Worm (Caenorhabditis elegans) whole organism, L2 larva: Measurements from ENCODE around the gene sdz-5.

ENCODE experiments used
- F13H6.1 ChIP-seq: sonication (generic microtip); optimal IDR thresholded peaks from 2 replicates; lab custom pipeline; 2016; ENCODE audit warnings: missing genetic modification characterization, missing compliant biosample characterization
- R02D3.7 ChIP-seq: fragments of 150-350 bp; optimal IDR thresholded peaks from 2 replicates; lab custom pipeline; 2014; ENCODE audit warnings: missing biosample characterization, missing genetic modification characterization
- Y55F3AM.14 ChIP-seq: fragments of 200-800 bp; sonication (Bioruptor generic); optimal IDR thresholded peaks from 2 replicates; lab custom pipeline; 2018; ENCODE audit warnings: mild to moderate bottlenecking, missing genetic modification characterization, missing compliant biosample characterization
- ZK546.5 ChIP-seq: sonication (generic microtip); optimal IDR thresholded peaks from 2 replicates; lab custom pipeline; 2017; ENCODE audit warnings: missing biosample characterization, missing genetic modification characterization
- alr-1 ChIP-seq: fragments of 150-350 bp; optimal IDR thresholded peaks from 2 replicates; lab custom pipeline; 2014; ENCODE audit warnings: missing biosample characterization, missing genetic modification characterization
- aly-2 ChIP-seq: fragments of 150-350 bp; optimal IDR thresholded peaks from 2 replicates; lab custom pipeline; 2014; ENCODE audit warnings: missing biosample characterization, missing genetic modification characterization
- ama-1 ChIP-seq: fragments of 150-350 bp; optimal IDR thresholded peaks from 2 replicates; lab custom pipeline; 2018; ENCODE audit warnings: inconsistent platforms
- blmp-1 ChIP-seq: sonication (generic microtip); optimal IDR thresholded peaks from 2 replicates; lab custom pipeline; 2017; ENCODE audit warnings: missing genetic modification characterization, mild to moderate bottlenecking, missing compliant biosample characterization, antibody characterized with exemption, moderate library complexity; ENCODE audit not compliant: insufficient read depth
- crh-2 ChIP-seq: sonication (generic microtip); optimal IDR thresholded peaks from 2 replicates; lab custom pipeline; 2017; ENCODE audit warnings: missing biosample characterization, missing genetic modification characterization
- dmd-4 ChIP-seq: sonication (generic microtip); optimal IDR thresholded peaks from 2 replicates; lab custom pipeline; 2017; ENCODE audit warnings: missing biosample characterization, missing genetic modification characterization
- elt-1 ChIP-seq: fragments of 150-350 bp; optimal IDR thresholded peaks from 2 replicates; lab custom pipeline; 2014; ENCODE audit warnings: missing biosample characterization, missing genetic modification characterization
- elt-3 ChIP-seq: sonication (generic microtip); optimal IDR thresholded peaks from 2 replicates; lab custom pipeline; 2017; ENCODE audit warnings: missing biosample characterization, missing genetic modification characterization
- fos-1 ChIP-seq: fragments of 150-350 bp; optimal IDR thresholded peaks from 2 replicates; lab custom pipeline; 2014; ENCODE audit warnings: missing biosample characterization, missing genetic modification characterization
- gmeb-1 ChIP-seq: fragments of 150-350 bp; optimal IDR thresholded peaks from 2 replicates; lab custom pipeline; 2014; ENCODE audit warnings: missing biosample characterization, missing genetic modification characterization
- lin-39 ChIP-seq: fragments of 150-350 bp; optimal IDR thresholded peaks from 2 replicates; lab custom pipeline; 2014; ENCODE audit warnings: missing biosample characterization, missing genetic modification reagents, missing genetic modification characterization
- lsy-2 ChIP-seq, 2 experiments: fragments of 150-350 bp in 1 of 2; sonication (generic microtip) in 1 of 2; optimal IDR thresholded peaks; 2 replicates each; lab custom pipeline; 2014 to 2017; ENCODE audit warnings: missing biosample characterization in 2 of 2, missing genetic modification characterization in 2 of 2
- mab-5 ChIP-seq: fragments of 150-350 bp; optimal IDR thresholded peaks from 2 replicates; lab custom pipeline; 2014; ENCODE audit warnings: missing biosample characterization, missing genetic modification characterization
- mdl-1 ChIP-seq, 2 experiments: fragments of 150-350 bp in 1 of 2; sonication (generic microtip) in 1 of 2; optimal IDR thresholded peaks; 2 replicates each; lab custom pipeline; 2017; ENCODE audit warnings: missing biosample characterization in 2 of 2, missing genetic modification characterization in 2 of 2
- nhr-129 ChIP-seq: fragments of 150-350 bp; optimal IDR thresholded peaks from 2 replicates; lab custom pipeline; 2014; ENCODE audit warnings: missing biosample characterization, missing genetic modification characterization
- nhr-21 ChIP-seq: fragments of 150-350 bp; optimal IDR thresholded peaks from 2 replicates; lab custom pipeline; 2014; ENCODE audit warnings: missing biosample characterization, missing genetic modification characterization
- nhr-23 ChIP-seq: fragments of 150-350 bp; optimal IDR thresholded peaks from 2 replicates; lab custom pipeline; 2014; ENCODE audit warnings: missing biosample characterization, missing genetic modification reagents, missing genetic modification characterization
- nhr-237 ChIP-seq: fragments of 150-350 bp; optimal IDR thresholded peaks from 2 replicates; lab custom pipeline; 2014; ENCODE audit warnings: missing biosample characterization, missing genetic modification characterization
- nhr-25 ChIP-seq: fragments of 150-350 bp; sonication (generic microtip); optimal IDR thresholded peaks from 3 replicates; lab custom pipeline; 2014; ENCODE audit warnings: missing biosample characterization, missing genetic modification characterization
- nhr-77 ChIP-seq: fragments of 150-350 bp; optimal IDR thresholded peaks from 2 replicates; lab custom pipeline; 2014; ENCODE audit warnings: missing biosample characterization, missing genetic modification characterization
- peb-1 ChIP-seq: fragments of 150-350 bp; optimal IDR thresholded peaks from 2 replicates; lab custom pipeline; 2014; ENCODE audit warnings: missing biosample characterization, missing genetic modification characterization
- skn-1 ChIP-seq: sonication (generic microtip); optimal IDR thresholded peaks from 2 replicates; lab custom pipeline; 2017; ENCODE audit warnings: missing biosample characterization, missing genetic modification characterization
- sma-3 ChIP-seq: sonication (generic microtip); optimal IDR thresholded peaks from 2 replicates; lab custom pipeline; 2016; ENCODE audit warnings: missing genetic modification reagents, missing genetic modification characterization, missing compliant biosample characterization
- sma-9 ChIP-seq, 2 experiments: fragments of 150-350 bp in 1 of 2; sonication (generic microtip) in 1 of 2; optimal IDR thresholded peaks; 2 replicates each; lab custom pipeline; 2014 to 2016; ENCODE audit warnings: missing genetic modification characterization in 2 of 2, mild to moderate bottlenecking in 1 of 2, missing biosample characterization in 1 of 2, missing compliant biosample characterization in 1 of 2, missing genetic modification reagents in 1 of 2, moderate library complexity in 1 of 2
- unc-55 ChIP-seq: fragments of 150-350 bp; sonication (generic microtip); optimal IDR thresholded peaks from 3 replicates; lab custom pipeline; 2014; ENCODE audit warnings: missing biosample characterization, missing genetic modification reagents, missing genetic modification characterization
- unc-62 ChIP-seq: fragments of 150-350 bp; optimal IDR thresholded peaks from 2 replicates; lab custom pipeline; 2014; ENCODE audit warnings: missing biosample characterization, missing genetic modification reagents, missing genetic modification characterization
- zag-1 ChIP-seq: fragments of 150-350 bp; optimal IDR thresholded peaks from 2 replicates; lab custom pipeline; 2014; ENCODE audit warnings: missing biosample characterization, missing genetic modification characterization
- ztf-1 ChIP-seq: fragments of 200-800 bp; sonication (Bioruptor generic); conservative IDR thresholded peaks from 2 replicates; pipeline ENCODE4 v1.3.6; 2022; ENCODE audit warnings: missing genetic modification characterization, missing compliant biosample characterization
- ztf-11 ChIP-seq: sonication (generic microtip); optimal IDR thresholded peaks from 2 replicates; lab custom pipeline; 2017; ENCODE audit warnings: missing biosample characterization, missing genetic modification characterization

sdz-5 gene

ce11 chrII:2996721-2997120 lies 11.8 kb upstream of the sdz-5 start, which contains the start of gene lido-8:
Gene lido-8, plus strand, starts transcription at chrII:2997021.
- TF ChIP-seq skn-1 (tag; lab: Kevin White, UChicago), result no peak
- TF ChIP-seq gmeb-1 (tag; lab: Kevin White, UChicago), result no peak
- TF ChIP-seq nhr-237 (tag; lab: Kevin White, UChicago), result no peak
- no peak for TF ChIP-seq ztf-1 (GFP tag; lab: Robert Waterston, UW)
- TF ChIP-seq, all 48 proteins: peak for 0

- TF ChIP-seq elt-3 (tag; lab: Kevin White, UChicago) (no peak), nhr-25 (tag; lab: Kevin White, UChicago) (no peak), crh-2 (tag; lab: Kevin White, UChicago) (no peak), skn-1 (tag; lab: Kevin White, UChicago) (no peak), nhr-21 (no peak), gmeb-1 (tag; lab: Kevin White, UChicago) (no peak), ztf-11 (no peak), unc-62 (no peak), mdl-1 (tag; optimal IDR thresholded peaks at IDR 0.05; lab: Kevin White, UChicago) (no peak), ZK546.5 (tag; lab: Kevin White, UChicago) (no peak), sma-9 (GFP tag; optimal IDR thresholded peaks at IDR 0.05; lab: Kevin White, UChicago) (no peak), sma-9 (tag; optimal IDR thresholded peaks at IDR 0.05; lab: Kevin White, UChicago) (no peak), blmp-1 (no peak), nhr-77 (tag; lab: Kevin White, UChicago) (no peak), fos-1 (tag; lab: Kevin White, UChicago) (no peak)
Measured at ce11 chrII:2997828-2998441, 10.6 kb upstream of the sdz-5 start.

- no peak for TF ChIP-seq sma-3 (GFP tag; lab: Kevin White, UChicago)
- TF ChIP-seq nhr-237 (tag; lab: Kevin White, UChicago), result no peak
- TF ChIP-seq nhr-77 (tag; lab: Kevin White, UChicago), result no peak
- TF ChIP-seq unc-55 (GFP tag; lab: Kevin White, UChicago), result no peak
- TF ChIP-seq dmd-4, result no peak
- TF ChIP-seq mab-5, result no peak
- no peak for TF ChIP-seq F13H6.1 (tag; lab: Kevin White, UChicago)
- no peak for TF ChIP-seq ZK546.5 (tag; lab: Kevin White, UChicago)
- no peak for TF ChIP-seq peb-1 (tag; lab: Kevin White, UChicago)
- TF ChIP-seq skn-1 (tag; lab: Kevin White, UChicago), result no peak
- no peak for TF ChIP-seq nhr-23 (tag; lab: Kevin White, UChicago)
Measured at ce11 chrII:3000535-3001264, 7.8 kb upstream of the sdz-5 start, which contains the start of gene lido-9. Gene lido-9, plus strand, starts transcription at chrII:3000768.

- no peak for TF ChIP-seq peb-1 (tag; lab: Kevin White, UChicago)
- no peak for TF ChIP-seq alr-1 (tag; lab: Kevin White, UChicago)
- TF ChIP-seq unc-62, result no peak
- no peak for TF ChIP-seq elt-1 (tag; lab: Kevin White, UChicago)
- no peak for TF ChIP-seq nhr-25 (tag; lab: Kevin White, UChicago)
- TF ChIP-seq Y55F3AM.14 (GFP tag; lab: Kevin White, UChicago), result no peak
- no peak for TF ChIP-seq nhr-129 (tag; lab: Kevin White, UChicago)
- no peak for TF ChIP-seq aly-2 (tag; lab: Kevin White, UChicago)
- TF ChIP-seq fos-1 (tag; lab: Kevin White, UChicago), result no peak
- TF ChIP-seq lsy-2 (tag; optimal IDR thresholded peaks at IDR 0.05; lab: Kevin White, UChicago), result no peak
- TF ChIP-seq R02D3.7 (tag; lab: Kevin White, UChicago), result no peak
- TF ChIP-seq ztf-1 (GFP tag; lab: Robert Waterston, UW), result no peak
- TF ChIP-seq mab-5, result no peak
- TF ChIP-seq nhr-77 (tag; lab: Kevin White, UChicago), result no peak
Measured at ce11 chrII:3002211-3002610, 6.3 kb upstream of the sdz-5 start, which contains the start of gene lido-10. Gene lido-10, plus strand, starts transcription at chrII:3002511.

- TF ChIP-seq Y55F3AM.14 (GFP tag; lab: Kevin White, UChicago) (no peak), unc-62 (no peak), sma-9 (GFP tag; optimal IDR thresholded peaks at IDR 0.05; lab: Kevin White, UChicago) (no peak), sma-9 (tag; optimal IDR thresholded peaks at IDR 0.05; lab: Kevin White, UChicago) (no peak), nhr-237 (tag; lab: Kevin White, UChicago) (no peak), ama-1 (lab: Kevin White, UChicago) (no peak), blmp-1 (no peak), nhr-77 (tag; lab: Kevin White, UChicago) (no peak), peb-1 (tag; lab: Kevin White, UChicago) (no peak), sma-3 (GFP tag; lab: Kevin White, UChicago) (no peak), zag-1 (tag; lab: Kevin White, UChicago) (no peak), lin-39 (tag; lab: Kevin White, UChicago) (no peak)
- TF ChIP-seq, all 48 proteins: peak for 0
Measured at ce11 chrII:3003667-3004066, 4.8 kb upstream of the sdz-5 start, which contains the start of gene lido-11. Gene lido-11, plus strand, starts transcription at chrII:3003967.
